Worm (Caenorhabditis elegans) whole organism, L4 larva: Measurements from ENCODE around the gene C52E4.12.

ENCODE experiments used
- D1046.2 ChIP-seq: fragments of 200-800 bp; sonication (Bioruptor generic); IDR thresholded peaks from 2 replicates; pipeline ENCODE4 v1.3.6; 2022; ENCODE audit warnings: missing genetic modification characterization, missing compliant biosample characterization
- F10B5.3 ChIP-seq: sonication (generic microtip); optimal IDR thresholded peaks from 2 replicates; lab custom pipeline; 2016; ENCODE audit warnings: mild to moderate bottlenecking, missing genetic modification characterization, missing compliant biosample characterization
- T20F7.1 ChIP-seq: fragments of 200-800 bp; sonication (Bioruptor generic); optimal IDR thresholded peaks from 2 replicates; lab custom pipeline; 2018; ENCODE audit warnings: mild to moderate bottlenecking, missing genetic modification characterization, missing compliant biosample characterization
- T26A8.4 ChIP-seq: fragments of 200-800 bp; sonication (Bioruptor generic); IDR thresholded peaks from 2 replicates; pipeline ENCODE4 v1.3.6; 2022; ENCODE audit warnings: missing genetic modification characterization, missing compliant biosample characterization
- Y105C5A.15 ChIP-seq: fragments of 200-800 bp; sonication (Bioruptor generic); IDR thresholded peaks from 2 replicates; pipeline ENCODE4 v1.3.6; 2022; ENCODE audit warnings: missing genetic modification characterization, missing compliant biosample characterization
- Y75B8A.6 ChIP-seq: fragments of 200-800 bp; sonication (Bioruptor generic); IDR thresholded peaks from 2 replicates; pipeline ENCODE4 v1.3.6; 2022; ENCODE audit warnings: missing genetic modification reagents, missing genetic modification characterization, missing compliant biosample characterization
- ZK546.5 ChIP-seq, 2 experiments: sonication (generic microtip); optimal IDR thresholded peaks; 2 replicates each; lab custom pipeline; 2017; ENCODE audit warnings: missing biosample characterization in 2 of 2, missing genetic modification characterization in 2 of 2
- arid-1 ChIP-seq: fragments of 200-800 bp; sonication (Bioruptor generic); conservative IDR thresholded peaks from 2 replicates; pipeline ENCODE4 v1.3.6; 2022; ENCODE audit warnings: missing genetic modification reagents, missing genetic modification characterization, missing compliant biosample characterization
- attf-4 ChIP-seq: sonication (generic microtip); optimal IDR thresholded peaks from 3 replicates; lab custom pipeline; 2017; ENCODE audit warnings: missing biosample characterization, missing genetic modification characterization
- ceh-20 ChIP-seq: fragments of 200-800 bp; sonication (Bioruptor generic); IDR thresholded peaks from 2 replicates; pipeline ENCODE4 v1.3.6; 2022; ENCODE audit warnings: missing genetic modification reagents, missing genetic modification characterization, missing compliant biosample characterization
- ceh-62 ChIP-seq: sonication (generic microtip); optimal IDR thresholded peaks from 2 replicates; lab custom pipeline; 2017; ENCODE audit warnings: missing biosample characterization, missing genetic modification characterization
- ces-1 ChIP-seq: fragments of 150-350 bp; sonication (generic microtip); optimal IDR thresholded peaks from 4 replicates; lab custom pipeline; 2014; ENCODE audit warnings: missing biosample characterization, missing genetic modification reagents, missing genetic modification characterization
- cey-2 ChIP-seq: sonication (generic microtip); optimal IDR thresholded peaks from 3 replicates; lab custom pipeline; 2017; ENCODE audit warnings: missing genetic modification characterization, mild to moderate bottlenecking, missing compliant biosample characterization, antibody characterized with exemption, borderline replicate concordance; ENCODE audit not compliant: insufficient read depth
- ctbp-1 ChIP-seq: fragments of 200-800 bp; sonication (Bioruptor generic); IDR thresholded peaks from 2 replicates; pipeline ENCODE4 v1.3.6; 2022; ENCODE audit warnings: missing genetic modification reagents, missing genetic modification characterization, missing compliant biosample characterization
- dmd-8 ChIP-seq: fragments of 200-800 bp; sonication (Bioruptor generic); IDR thresholded peaks from 2 replicates; pipeline ENCODE4 v1.3.6; 2022; ENCODE audit warnings: missing genetic modification characterization, missing compliant biosample characterization
- dpl-1 ChIP-seq: fragments of 150-350 bp; optimal IDR thresholded peaks from 2 replicates; lab custom pipeline; 2014; ENCODE audit warnings: missing biosample characterization, missing genetic modification reagents, missing genetic modification characterization
- dve-1 ChIP-seq: sonication (generic microtip); optimal IDR thresholded peaks from 2 replicates; lab custom pipeline; 2017; ENCODE audit warnings: antibody characterized with exemption, mild to moderate bottlenecking, missing genetic modification characterization, missing compliant biosample characterization; ENCODE audit not compliant: insufficient read depth
- egl-27 ChIP-seq: sonication (generic microtip); optimal IDR thresholded peaks from 3 replicates; lab custom pipeline; 2017; ENCODE audit warnings: missing biosample characterization, missing genetic modification reagents, missing genetic modification characterization
- egl-43 ChIP-seq: fragments of 200-800 bp; sonication (Bioruptor generic); IDR thresholded peaks from 2 replicates; pipeline ENCODE4 v1.3.6; 2022; ENCODE audit warnings: missing genetic modification reagents, missing genetic modification characterization, missing compliant biosample characterization
- fkh-10 ChIP-seq: fragments of 150-350 bp; optimal IDR thresholded peaks from 2 replicates; lab custom pipeline; 2014; ENCODE audit warnings: missing biosample characterization, missing genetic modification reagents, missing genetic modification characterization
- fos-1 ChIP-seq: fragments of 150-350 bp; optimal IDR thresholded peaks from 2 replicates; lab custom pipeline; 2014; ENCODE audit warnings: missing biosample characterization, missing genetic modification characterization
- gei-8 ChIP-seq: fragments of 200-800 bp; sonication (Bioruptor generic); optimal IDR thresholded peaks from 2 replicates; lab custom pipeline; 2018; ENCODE audit warnings: mild to moderate bottlenecking, missing genetic modification characterization, missing compliant biosample characterization
- hif-1 ChIP-seq, 2 experiments: sonication (generic microtip); optimal IDR thresholded peaks; 2 replicates each; lab custom pipeline; 2016 to 2017; ENCODE audit warnings: missing compliant biosample characterization in 2 of 2, missing genetic modification characterization in 2 of 2, missing genetic modification reagents in 2 of 2, missing genotype in 2 of 2, mild to moderate bottlenecking in 1 of 2
- hlh-30 ChIP-seq: sonication (generic microtip); optimal IDR thresholded peaks from 2 replicates; lab custom pipeline; 2017; ENCODE audit warnings: antibody characterized with exemption, mild to moderate bottlenecking, missing genetic modification characterization, missing compliant biosample characterization; ENCODE audit not compliant: insufficient read depth
- lim-7 ChIP-seq: fragments of 200-800 bp; sonication (Bioruptor generic); IDR thresholded peaks from 2 replicates; pipeline ENCODE4 v1.3.6; 2022; ENCODE audit warnings: missing genetic modification characterization, missing compliant biosample characterization
- lin-1 ChIP-seq: fragments of 200-800 bp; sonication (Bioruptor generic); IDR thresholded peaks from 2 replicates; pipeline ENCODE4 v1.3.6; 2022; ENCODE audit warnings: missing genetic modification reagents, missing genetic modification characterization, missing compliant biosample characterization
- lin-13 ChIP-seq: fragments of 150-350 bp; optimal IDR thresholded peaks from 2 replicates; lab custom pipeline; 2014; ENCODE audit warnings: missing biosample characterization, missing genetic modification reagents, missing genetic modification characterization
- lin-15B ChIP-seq: fragments of 150-350 bp; sonication (generic microtip); optimal IDR thresholded peaks from 3 replicates; lab custom pipeline; 2014; ENCODE audit warnings: missing biosample characterization, missing genetic modification characterization
- lin-29 ChIP-seq: fragments of 200-800 bp; sonication (Bioruptor generic); IDR thresholded peaks from 2 replicates; pipeline ENCODE4 v1.3.6; 2022; ENCODE audit warnings: missing genetic modification reagents, missing genetic modification characterization, missing compliant biosample characterization
- lin-38 ChIP-seq: fragments of 200-800 bp; sonication (Bioruptor generic); IDR thresholded peaks from 2 replicates; pipeline ENCODE4 v1.3.6; 2022; ENCODE audit warnings: missing genetic modification reagents, missing genetic modification characterization, missing compliant biosample characterization
- lir-3 ChIP-seq: sonication (generic microtip); optimal IDR thresholded peaks from 2 replicates; lab custom pipeline; 2016; ENCODE audit warnings: mild to moderate bottlenecking, missing genetic modification characterization, missing compliant biosample characterization
- lsy-2 ChIP-seq, 2 experiments: fragments of 150-350 bp in 1 of 2; sonication (generic microtip) in 1 of 2; optimal IDR thresholded peaks; 2 replicates each; lab custom pipeline; 2014 to 2017; ENCODE audit warnings: missing biosample characterization in 2 of 2, missing genetic modification characterization in 2 of 2
- madf-9 ChIP-seq: fragments of 200-800 bp; sonication (Bioruptor generic); conservative IDR thresholded peaks from 2 replicates; pipeline ENCODE4 v1.3.6; 2022; ENCODE audit warnings: missing genetic modification reagents, missing genetic modification characterization, missing compliant biosample characterization
- mdt-29 ChIP-seq: fragments of 200-800 bp; sonication (Bioruptor generic); IDR thresholded peaks from 2 replicates; pipeline ENCODE4 v1.3.6; 2022; ENCODE audit warnings: missing genetic modification reagents, missing genetic modification characterization, missing compliant biosample characterization
- mep-1 ChIP-seq: fragments of 150-350 bp; sonication (generic microtip); optimal IDR thresholded peaks from 3 replicates; lab custom pipeline; 2014; ENCODE audit warnings: missing biosample characterization, missing genetic modification characterization
- mxl-2 ChIP-seq: fragments of 200-800 bp; sonication (Bioruptor generic); conservative IDR thresholded peaks from 2 replicates; pipeline ENCODE4 v1.3.6; 2022; ENCODE audit warnings: missing genetic modification reagents, missing genetic modification characterization, missing compliant biosample characterization
- nhr-11 ChIP-seq: fragments of 150-350 bp; optimal IDR thresholded peaks from 2 replicates; lab custom pipeline; 2014; ENCODE audit warnings: missing biosample characterization, missing genetic modification characterization
- nhr-28 ChIP-seq: fragments of 150-350 bp; optimal IDR thresholded peaks from 2 replicates; lab custom pipeline; 2014; ENCODE audit warnings: missing biosample characterization, missing genetic modification characterization
- nhr-6 ChIP-seq: fragments of 150-350 bp; optimal IDR thresholded peaks from 2 replicates; lab custom pipeline; 2014; ENCODE audit warnings: missing biosample characterization, missing genetic modification characterization
- nhr-77 ChIP-seq: fragments of 150-350 bp; optimal IDR thresholded peaks from 2 replicates; lab custom pipeline; 2014; ENCODE audit warnings: missing biosample characterization, missing genetic modification characterization
- pha-4 ChIP-seq, 2 experiments: fragments of 150-350 bp in 1 of 2; fragments of 200-800 bp in 1 of 2; sonication (Bioruptor generic) in 1 of 2; IDR thresholded peaks in 1 of 2; optimal IDR thresholded peaks in 1 of 2; 2 replicates each; pipeline versions ENCODE4 v1.3.6 to Lab custom; 2014 to 2022; ENCODE audit warnings: missing genetic modification characterization in 2 of 2, missing genetic modification reagents in 2 of 2, missing biosample characterization in 1 of 2, missing compliant biosample characterization in 1 of 2
- php-3 ChIP-seq: fragments of 200-800 bp; sonication (Bioruptor generic); IDR thresholded peaks from 2 replicates; pipeline ENCODE4 v1.3.6; 2022; ENCODE audit warnings: missing genetic modification reagents, missing genetic modification characterization, missing compliant biosample characterization
- spr-1 ChIP-seq: sonication (generic microtip); optimal IDR thresholded peaks from 2 replicates; lab custom pipeline; 2016; ENCODE audit warnings: mild to moderate bottlenecking, missing genetic modification characterization, missing compliant biosample characterization
- spr-3 ChIP-seq: fragments of 200-800 bp; sonication (Bioruptor generic); optimal IDR thresholded peaks from 2 replicates; lab custom pipeline; 2018; ENCODE audit warnings: mild to moderate bottlenecking, missing genetic modification characterization, missing compliant biosample characterization
- unc-62 ChIP-seq, 3 experiments: fragments of 150-350 bp in 1 of 3; sonication (generic microtip); optimal IDR thresholded peaks in 2 of 3; peaks in 1 of 3; 1 replicate in 1 of 3; 2 replicates in 2 of 3; lab custom pipeline; 2014 to 2017; ENCODE audit warnings: missing biosample characterization in 3 of 3, missing genetic modification characterization in 3 of 3, missing genetic modification reagents in 3 of 3, missing genotype in 1 of 3
- vab-7 ChIP-seq: fragments of 200-800 bp; sonication (Bioruptor generic); IDR thresholded peaks from 2 replicates; pipeline ENCODE4 v1.3.6; 2022; ENCODE audit warnings: missing genetic modification reagents, missing genetic modification characterization, missing compliant biosample characterization
- zfp-2 ChIP-seq: sonication (generic microtip); optimal IDR thresholded peaks from 2 replicates; lab custom pipeline; 2016; ENCODE audit warnings: mild to moderate bottlenecking, missing genetic modification characterization, missing compliant biosample characterization

C52E4.12 gene

DNA sequence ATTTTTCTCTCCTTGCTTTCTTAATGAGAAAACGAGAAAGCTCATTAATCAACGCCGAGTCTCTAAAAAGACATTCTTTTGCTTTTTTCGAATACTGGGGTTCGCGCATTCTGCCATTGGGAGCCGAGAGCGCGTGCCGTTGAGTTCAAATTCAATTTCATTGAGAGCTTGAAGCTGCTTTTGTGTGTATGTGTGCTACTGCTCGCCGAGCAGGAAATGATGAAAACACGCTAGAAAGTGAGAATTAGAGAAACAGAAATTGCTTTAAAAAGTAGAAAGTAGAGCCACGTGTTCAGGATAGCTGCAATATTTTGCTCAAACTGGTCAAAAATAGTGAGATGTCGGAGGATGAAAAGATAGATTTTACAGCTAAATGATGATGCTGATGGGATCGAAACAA lies 29.7 kb downstream of the C52E4.12 start (continued):
- TF ChIP-seq mep-1 (tag; lab: Kevin White, UChicago) (peak; percentile 18), lin-29 (no peak), lin-38 (GFP tag; lab: Robert Waterston, UW) (no peak), ZK546.5 (tag; optimal IDR thresholded peaks at IDR 0.05; lab: Kevin White, UChicago) (no peak), vab-7 (no peak), madf-9 (GFP tag; lab: Robert Waterston, UW) (no peak), spr-1 (tag; lab: Kevin White, UChicago) (no peak), mdt-29 (GFP tag; lab: Robert Waterston, UW) (no peak), fos-1 (tag; lab: Kevin White, UChicago) (no peak), mxl-2 (no peak), ceh-62 (tag; lab: Kevin White, UChicago) (no peak), nhr-77 (tag; lab: Kevin White, UChicago) (no peak), Y75B8A.6 (GFP tag; lab: Robert Waterston, UW) (no peak), D1046.2 (GFP tag; lab: Robert Waterston, UW) (no peak), attf-4 (tag; lab: Kevin White, UChicago) (no peak), T20F7.1 (no peak), Y105C5A.15 (GFP tag; lab: Robert Waterston, UW) (no peak), ces-1 (GFP tag; lab: Kevin White, UChicago) (peak; percentile 88), lir-3 (tag; lab: Kevin White, UChicago) (no peak), ceh-20 (GFP tag; lab: Robert Waterston, UW) (no peak), T26A8.4 (GFP tag; lab: Robert Waterston, UW) (no peak), hif-1 (tag; optimal IDR thresholded peaks at IDR 0.05; lab: Kevin White, UChicago) (peak in 1 of 2 experiments; percentile 2), hlh-30 (peak; percentile 64), php-3 (GFP tag; lab: Robert Waterston, UW) (no peak), F10B5.3 (tag; lab: Kevin White, UChicago) (no peak), pha-4 (GFP tag; IDR thresholded peaks at IDR 0.05; lab: Robert Waterston, UW) (no peak), pha-4 (tag; optimal IDR thresholded peaks at IDR 0.05; lab: Kevin White, UChicago) (no peak), lim-7 (GFP tag; lab: Robert Waterston, UW) (no peak), lin-15B (tag; lab: Kevin White, UChicago) (no peak), fkh-10 (GFP tag; lab: Kevin White, UChicago) (peak; percentile 94), dve-1 (tag; lab: Kevin White, UChicago) (no peak), spr-3 (GFP tag; lab: Kevin White, UChicago) (no peak), lin-13 (no peak), zfp-2 (no peak), gei-8 (GFP tag; lab: Kevin White, UChicago) (no peak), dpl-1 (GFP tag; lab: Kevin White, UChicago) (no peak)
- TF ChIP-seq, all 104 proteins: peak for 14

- no peak for TF ChIP-seq lin-1 (GFP tag; lab: Robert Waterston, UW)
- TF ChIP-seq nhr-6 (tag; lab: Kevin White, UChicago): peak; percentile 39
- peak; percentile 93 for TF ChIP-seq fkh-10 (GFP tag; lab: Kevin White, UChicago)
- peak in 1 of 2 experiments; percentile 89 for TF ChIP-seq unc-62 (GFP tag; optimal IDR thresholded peaks at IDR 0.05 in 1 of 2; lab: Kevin White, UChicago)
- no peak for TF ChIP-seq unc-62 (tag; optimal IDR thresholded peaks at IDR 0.05; lab: Kevin White, UChicago)
- TF ChIP-seq cey-2 (tag; lab: Kevin White, UChicago): no peak
- TF ChIP-seq Y75B8A.6 (GFP tag; lab: Robert Waterston, UW): no peak
- no peak for TF ChIP-seq arid-1 (GFP tag; lab: Robert Waterston, UW)
- TF ChIP-seq spr-3 (GFP tag; lab: Kevin White, UChicago): no peak
- TF ChIP-seq Y105C5A.15 (GFP tag; lab: Robert Waterston, UW): no peak
- TF ChIP-seq lin-15B (tag; lab: Kevin White, UChicago): no peak
- no peak for TF ChIP-seq egl-27 (tag; lab: Kevin White, UChicago)
- no peak for TF ChIP-seq T26A8.4 (GFP tag; lab: Robert Waterston, UW)
- TF ChIP-seq nhr-11 (tag; lab: Kevin White, UChicago): peak; percentile 83
- peak; percentile 28 to 49 for TF ChIP-seq lsy-2 (tag; optimal IDR thresholded peaks at IDR 0.05; lab: Kevin White, UChicago)
- TF ChIP-seq egl-43 (GFP tag; lab: Robert Waterston, UW): no peak; the same call in 1 of the 2 replicates
- TF ChIP-seq ctbp-1: peak; percentile 81
- no peak for TF ChIP-seq lin-38 (GFP tag; lab: Robert Waterston, UW)
- TF ChIP-seq dmd-8: no peak
- peak; percentile 3 for TF ChIP-seq dve-1 (tag; lab: Kevin White, UChicago)
- TF ChIP-seq nhr-28 (tag; lab: Kevin White, UChicago): no peak
- TF ChIP-seq hlh-30: peak; percentile 86
- peak in 1 of 2 experiments; percentile 5 for TF ChIP-seq hif-1 (tag; optimal IDR thresholded peaks at IDR 0.05; lab: Kevin White, UChicago)
- no peak for TF ChIP-seq lir-3 (tag; lab: Kevin White, UChicago)
Measured at ce11 chrV:12026878-12027477, 31.0 kb downstream of the C52E4.12 start.
